Worm (Caenorhabditis elegans) whole organism, L4 larva: Measurements from ENCODE around the gene F21C10.18.

Experiments used
- F26F4.8 ChIP-seq: fragments of 200-800 bp; sonication (Bioruptor generic); conservative IDR thresholded peaks from 2 replicates; pipeline ENCODE4 v1.3.6; 2022; ENCODE audit warnings: missing genetic modification characterization, missing compliant biosample characterization
- F44E2.7 ChIP-seq: fragments of 200-800 bp; sonication (Bioruptor generic); IDR thresholded peaks from 2 replicates; pipeline ENCODE4 v2.1.2; 2022; ENCODE audit warnings: missing genetic modification characterization, missing compliant biosample characterization
- F49E8.2 ChIP-seq: sonication (generic microtip); optimal IDR thresholded peaks from 2 replicates; lab custom pipeline; 2016; ENCODE audit warnings: missing compliant biosample characterization, mild to moderate bottlenecking, missing genetic modification characterization, borderline replicate concordance
- T20F7.1 ChIP-seq: fragments of 200-800 bp; sonication (Bioruptor generic); optimal IDR thresholded peaks from 2 replicates; lab custom pipeline; 2018; ENCODE audit warnings: mild to moderate bottlenecking, missing genetic modification characterization, missing compliant biosample characterization
- T26A8.4 ChIP-seq: fragments of 200-800 bp; sonication (Bioruptor generic); IDR thresholded peaks from 2 replicates; pipeline ENCODE4 v1.3.6; 2022; ENCODE audit warnings: missing genetic modification characterization, missing compliant biosample characterization
- Y105C5A.15 ChIP-seq: fragments of 200-800 bp; sonication (Bioruptor generic); IDR thresholded peaks from 2 replicates; pipeline ENCODE4 v1.3.6; 2022; ENCODE audit warnings: missing genetic modification characterization, missing compliant biosample characterization
- Y48G9A.11 ChIP-seq: fragments of 200-800 bp; sonication (Bioruptor generic); IDR thresholded peaks from 2 replicates; pipeline ENCODE4 v1.3.6; 2022; ENCODE audit warnings: missing genetic modification reagents, missing genetic modification characterization, missing compliant biosample characterization
- arid-1 ChIP-seq: fragments of 200-800 bp; sonication (Bioruptor generic); conservative IDR thresholded peaks from 2 replicates; pipeline ENCODE4 v1.3.6; 2022; ENCODE audit warnings: missing genetic modification reagents, missing genetic modification characterization, missing compliant biosample characterization
- ceh-32 ChIP-seq: sonication (generic microtip); optimal IDR thresholded peaks from 2 replicates; lab custom pipeline; 2016; ENCODE audit warnings: mild to moderate bottlenecking, missing genetic modification characterization, missing compliant biosample characterization; ENCODE audit not compliant: poor library complexity
- ceh-62 ChIP-seq: sonication (generic microtip); optimal IDR thresholded peaks from 2 replicates; lab custom pipeline; 2017; ENCODE audit warnings: missing biosample characterization, missing genetic modification characterization
- ceh-82 ChIP-seq: sonication (generic microtip); optimal IDR thresholded peaks from 2 replicates; lab custom pipeline; 2017; ENCODE audit warnings: missing biosample characterization, missing genetic modification characterization
- cey-2 ChIP-seq: sonication (generic microtip); optimal IDR thresholded peaks from 3 replicates; lab custom pipeline; 2017; ENCODE audit warnings: missing genetic modification characterization, mild to moderate bottlenecking, missing compliant biosample characterization, antibody characterized with exemption, borderline replicate concordance; ENCODE audit not compliant: insufficient read depth
- dmd-6 ChIP-seq: fragments of 200-800 bp; sonication (Bioruptor generic); IDR thresholded peaks from 2 replicates; pipeline ENCODE4 v1.3.6; 2022; ENCODE audit warnings: missing genetic modification reagents, missing genetic modification characterization, missing compliant biosample characterization
- fos-1 ChIP-seq: fragments of 150-350 bp; optimal IDR thresholded peaks from 2 replicates; lab custom pipeline; 2014; ENCODE audit warnings: missing biosample characterization, missing genetic modification characterization
- hif-1 ChIP-seq, 2 experiments: sonication (generic microtip); optimal IDR thresholded peaks; 2 replicates each; lab custom pipeline; 2016 to 2017; ENCODE audit warnings: missing compliant biosample characterization in 2 of 2, missing genetic modification characterization in 2 of 2, missing genetic modification reagents in 2 of 2, missing genotype in 2 of 2, mild to moderate bottlenecking in 1 of 2
- hlh-11 ChIP-seq: fragments of 200-800 bp; sonication (Bioruptor generic); optimal IDR thresholded peaks from 2 replicates; lab custom pipeline; 2018; ENCODE audit warnings: mild to moderate bottlenecking, missing genetic modification characterization, missing compliant biosample characterization
- hlh-30 ChIP-seq: sonication (generic microtip); optimal IDR thresholded peaks from 2 replicates; lab custom pipeline; 2017; ENCODE audit warnings: antibody characterized with exemption, mild to moderate bottlenecking, missing genetic modification characterization, missing compliant biosample characterization; ENCODE audit not compliant: insufficient read depth
- hmg-1.1 ChIP-seq: fragments of 200-800 bp; sonication (Bioruptor generic); IDR thresholded peaks from 2 replicates; pipeline ENCODE4 v1.3.6; 2022; ENCODE audit warnings: missing genetic modification reagents, missing genetic modification characterization, missing compliant biosample characterization
- jun-1 ChIP-seq: fragments of 150-350 bp; optimal IDR thresholded peaks from 2 replicates; lab custom pipeline; 2014; ENCODE audit warnings: missing biosample characterization, missing genetic modification reagents, missing genetic modification characterization
- lin-29 ChIP-seq: fragments of 200-800 bp; sonication (Bioruptor generic); IDR thresholded peaks from 2 replicates; pipeline ENCODE4 v1.3.6; 2022; ENCODE audit warnings: missing genetic modification reagents, missing genetic modification characterization, missing compliant biosample characterization
- lir-3 ChIP-seq: sonication (generic microtip); optimal IDR thresholded peaks from 2 replicates; lab custom pipeline; 2016; ENCODE audit warnings: mild to moderate bottlenecking, missing genetic modification characterization, missing compliant biosample characterization
- lsy-2 ChIP-seq, 2 experiments: fragments of 150-350 bp in 1 of 2; sonication (generic microtip) in 1 of 2; optimal IDR thresholded peaks; 2 replicates each; lab custom pipeline; 2014 to 2017; ENCODE audit warnings: missing biosample characterization in 2 of 2, missing genetic modification characterization in 2 of 2
- madf-5 ChIP-seq, 2 experiments: fragments of 200-800 bp; sonication (Bioruptor generic); IDR thresholded peaks; 2 replicates each; pipeline ENCODE4 v1.3.6; 2022; ENCODE audit warnings: missing compliant biosample characterization in 2 of 2, missing genetic modification characterization in 2 of 2
- mdl-1 ChIP-seq, 2 experiments: fragments of 150-350 bp in 1 of 2; sonication (generic microtip) in 1 of 2; optimal IDR thresholded peaks; 2 replicates each; lab custom pipeline; 2014 to 2017; ENCODE audit warnings: missing biosample characterization in 2 of 2, missing genetic modification characterization in 2 of 2
- mep-1 ChIP-seq: fragments of 150-350 bp; sonication (generic microtip); optimal IDR thresholded peaks from 3 replicates; lab custom pipeline; 2014; ENCODE audit warnings: missing biosample characterization, missing genetic modification characterization
- mes-2 ChIP-seq: sonication (generic microtip); optimal IDR thresholded peaks from 2 replicates; lab custom pipeline; 2016; ENCODE audit warnings: missing genotype, mild to moderate bottlenecking, missing genetic modification characterization, missing compliant biosample characterization; ENCODE audit not compliant: poor library complexity, severe bottlenecking
- nhr-28 ChIP-seq: fragments of 150-350 bp; optimal IDR thresholded peaks from 2 replicates; lab custom pipeline; 2014; ENCODE audit warnings: missing biosample characterization, missing genetic modification characterization
- nhr-41 ChIP-seq: fragments of 200-800 bp; sonication (Bioruptor generic); IDR thresholded peaks from 2 replicates; pipeline ENCODE4 v1.3.6; 2022; ENCODE audit warnings: missing genetic modification reagents, missing genetic modification characterization, missing compliant biosample characterization
- nhr-48 ChIP-seq: sonication (generic microtip); optimal IDR thresholded peaks from 2 replicates; lab custom pipeline; 2016; ENCODE audit warnings: mild to moderate bottlenecking, missing genetic modification characterization, missing compliant biosample characterization
- nhr-76 ChIP-seq: fragments of 150-350 bp; optimal IDR thresholded peaks from 2 replicates; lab custom pipeline; 2014; ENCODE audit warnings: missing biosample characterization, missing genetic modification characterization
- nhr-77 ChIP-seq: fragments of 150-350 bp; optimal IDR thresholded peaks from 2 replicates; lab custom pipeline; 2014; ENCODE audit warnings: missing biosample characterization, missing genetic modification characterization
- pha-4 ChIP-seq, 2 experiments: fragments of 150-350 bp in 1 of 2; fragments of 200-800 bp in 1 of 2; sonication (Bioruptor generic) in 1 of 2; IDR thresholded peaks in 1 of 2; optimal IDR thresholded peaks in 1 of 2; 2 replicates each; pipeline versions ENCODE4 v1.3.6 to Lab custom; 2014 to 2022; ENCODE audit warnings: missing genetic modification characterization in 2 of 2, missing genetic modification reagents in 2 of 2, missing biosample characterization in 1 of 2, missing compliant biosample characterization in 1 of 2
- pqm-1 ChIP-seq: sonication (generic microtip); optimal IDR thresholded peaks from 2 replicates; lab custom pipeline; 2017; ENCODE audit warnings: missing biosample characterization, missing genetic modification characterization
- sdz-12 ChIP-seq: fragments of 200-800 bp; sonication (Bioruptor generic); optimal IDR thresholded peaks from 2 replicates; lab custom pipeline; 2018; ENCODE audit warnings: mild to moderate bottlenecking, missing genetic modification characterization, missing compliant biosample characterization
- set-16 ChIP-seq: fragments of 200-800 bp; sonication (Bioruptor generic); IDR thresholded peaks from 2 replicates; pipeline ENCODE4 v1.3.6; 2022; ENCODE audit warnings: missing genetic modification reagents, missing genetic modification characterization, missing compliant biosample characterization
- skn-1 ChIP-seq: fragments of 150-350 bp; optimal IDR thresholded peaks from 2 replicates; lab custom pipeline; 2014; ENCODE audit warnings: missing biosample characterization, missing genetic modification characterization
- unc-130 ChIP-seq: sonication (generic microtip); optimal IDR thresholded peaks from 2 replicates; lab custom pipeline; 2016; ENCODE audit warnings: missing genetic modification reagents, missing genetic modification characterization, missing compliant biosample characterization
- unc-62 ChIP-seq, 3 experiments: fragments of 150-350 bp in 1 of 3; sonication (generic microtip); optimal IDR thresholded peaks in 2 of 3; peaks in 1 of 3; 1 replicate in 1 of 3; 2 replicates in 2 of 3; lab custom pipeline; 2014 to 2017; ENCODE audit warnings: missing biosample characterization in 3 of 3, missing genetic modification characterization in 3 of 3, missing genetic modification reagents in 3 of 3, missing genotype in 1 of 3
- zfp-2 ChIP-seq: sonication (generic microtip); optimal IDR thresholded peaks from 2 replicates; lab custom pipeline; 2016; ENCODE audit warnings: mild to moderate bottlenecking, missing genetic modification characterization, missing compliant biosample characterization
- zfp-3 ChIP-seq: fragments of 200-800 bp; sonication (Bioruptor generic); conservative IDR thresholded peaks from 2 replicates; pipeline ENCODE4 v1.3.6; 2022; ENCODE audit warnings: missing genetic modification reagents, missing genetic modification characterization, missing compliant biosample characterization
- zip-11 ChIP-seq: fragments of 200-800 bp; sonication (Bioruptor generic); IDR thresholded peaks from 2 replicates; pipeline ENCODE4 v1.3.6; 2022; ENCODE audit warnings: missing genetic modification characterization, missing compliant biosample characterization

Gene F21C10.18

ce11 chrV:9081410-9081809 is 26.9 kb upstream of the F21C10.18 start (continued):
- peak; percentile 38 for TF ChIP-seq nhr-28 (tag; lab: Kevin White, UChicago)
- no peak for TF ChIP-seq T20F7.1 (GFP tag; lab: Kevin White, UChicago)
- TF ChIP-seq pqm-1, result peak; percentile 44

- TF ChIP-seq zfp-2 (tag; lab: Kevin White, UChicago), result no peak
- no peak for TF ChIP-seq madf-5 (GFP tag; IDR thresholded peaks at IDR 0.05; lab: Robert Waterston, UW)
- peak in 1 of 2 experiments; percentile 95 for TF ChIP-seq unc-62 (GFP tag; optimal IDR thresholded peaks at IDR 0.05 in 1 of 2; lab: Kevin White, UChicago)
- no peak for TF ChIP-seq unc-62 (tag; optimal IDR thresholded peaks at IDR 0.05; lab: Kevin White, UChicago)
- TF ChIP-seq ceh-32 (tag; lab: Kevin White, UChicago), result no peak
- TF ChIP-seq Y105C5A.15 (GFP tag; lab: Robert Waterston, UW), result no peak
- TF ChIP-seq pha-4 (GFP tag; IDR thresholded peaks at IDR 0.05; lab: Robert Waterston, UW), result no peak
- TF ChIP-seq pha-4 (tag; optimal IDR thresholded peaks at IDR 0.05; lab: Kevin White, UChicago), result no peak
- TF ChIP-seq jun-1 (tag; lab: Kevin White, UChicago), result no peak
- TF ChIP-seq F44E2.7 (GFP tag; lab: Robert Waterston, UW), result no peak
- TF ChIP-seq zip-11 (GFP tag; lab: Robert Waterston, UW), result no peak
- no peak for TF ChIP-seq F26F4.8 (GFP tag; lab: Robert Waterston, UW)
- no peak for TF ChIP-seq zfp-3 (GFP tag; lab: Robert Waterston, UW)
- no peak for TF ChIP-seq mdl-1 (tag; optimal IDR thresholded peaks at IDR 0.05; lab: Kevin White, UChicago)
- TF ChIP-seq T20F7.1 (GFP tag; lab: Kevin White, UChicago), result no peak
- no peak for TF ChIP-seq cey-2 (tag; lab: Kevin White, UChicago)
- TF ChIP-seq mes-2, result no peak
- TF ChIP-seq nhr-28 (tag; lab: Kevin White, UChicago), result peak; percentile 37
- no peak for TF ChIP-seq nhr-76 (tag; lab: Kevin White, UChicago)
- TF ChIP-seq F49E8.2 (tag; lab: Kevin White, UChicago), result no peak
- no peak for TF ChIP-seq hmg-1.1 (GFP tag; lab: Robert Waterston, UW)
- peak; percentile 9 for TF ChIP-seq hlh-11
- TF ChIP-seq nhr-77 (tag; lab: Kevin White, UChicago), result no peak
- TF ChIP-seq fos-1 (tag; lab: Kevin White, UChicago), result no peak
- no peak for TF ChIP-seq arid-1 (GFP tag; lab: Robert Waterston, UW)
- TF ChIP-seq, all 104 proteins: peak for 3
These were observed 26.0 kb upstream of the F21C10.18 start for ce11 chrV:9082350-9082749.

ce11 chrV:9084252-9084651 is 24.1 kb upstream of the F21C10.18 start:
- no peak for TF ChIP-seq mep-1 (tag; lab: Kevin White, UChicago)
- 0 out of 2 replicates have a peak, but pooled peaks have one; percentile 30 for TF ChIP-seq dmd-6 (GFP tag; lab: Robert Waterston, UW)
- no peak for TF ChIP-seq Y105C5A.15 (GFP tag; lab: Robert Waterston, UW)
- TF ChIP-seq Y48G9A.11 (GFP tag; lab: Robert Waterston, UW), result no peak
- TF ChIP-seq sdz-12, result no peak
- peak; percentile 48 for TF ChIP-seq nhr-28 (tag; lab: Kevin White, UChicago)
- TF ChIP-seq mdl-1 (tag; optimal IDR thresholded peaks at IDR 0.05; lab: Kevin White, UChicago), result peak in 1 of 2 experiments; percentile 24
- TF ChIP-seq set-16 (GFP tag; lab: Robert Waterston, UW), result no peak
- TF ChIP-seq hif-1 (tag; optimal IDR thresholded peaks at IDR 0.05; lab: Kevin White, UChicago), result no peak
- TF ChIP-seq, all 104 proteins: peak for 3

ce11 chrV:9085845-9086244 is 22.5 kb upstream of the F21C10.18 start:
- TF ChIP-seq unc-130 (GFP tag; lab: Kevin White, UChicago) (no peak), nhr-28 (tag; lab: Kevin White, UChicago) (peak; percentile 90), unc-62 (GFP tag; optimal IDR thresholded peaks at IDR 0.05 in 1 of 2; lab: Kevin White, UChicago) (peak in 1 of 2 experiments; percentile 83), unc-62 (tag; optimal IDR thresholded peaks at IDR 0.05; lab: Kevin White, UChicago) (no peak), lsy-2 (tag; optimal IDR thresholded peaks at IDR 0.05; lab: Kevin White, UChicago) (peak in 1 of 2 experiments; percentile 10), hlh-11 (peak; percentile 67), hlh-30 (tag; lab: Kevin White, UChicago) (peak; percentile 62), nhr-48 (tag; lab: Kevin White, UChicago) (peak; percentile 88), madf-5 (GFP tag; IDR thresholded peaks at IDR 0.05; lab: Robert Waterston, UW) (no peak), lin-29 (GFP tag; lab: Robert Waterston, UW) (no peak), dmd-6 (GFP tag; lab: Robert Waterston, UW) (peak; percentile 13; the same call in 1 of the 2 replicates), mdl-1 (tag; optimal IDR thresholded peaks at IDR 0.05; lab: Kevin White, UChicago) (peak; percentile 66 to 71), mes-2 (peak; percentile 30), nhr-41 (GFP tag; lab: Robert Waterston, UW) (no peak), lir-3 (tag; lab: Kevin White, UChicago) (no peak), ceh-62 (tag; lab: Kevin White, UChicago) (no peak), ceh-32 (tag; lab: Kevin White, UChicago) (no peak), ceh-82 (tag; lab: Kevin White, UChicago) (no peak), skn-1 (tag; lab: Kevin White, UChicago) (no peak), nhr-77 (tag; lab: Kevin White, UChicago) (no peak), T26A8.4 (GFP tag; lab: Robert Waterston, UW) (no peak)
